Fruit fly (Drosophila melanogaster) whole organism, embryonic: Measurements from ENCODE around the gene sle.
A peak's percentile ranks its signal among the peaks of the same experiment; 100 is the strongest.

Experiments used
- CG10321 ChIP-seq: fragments of 200-800 bp; sonication (Bioruptor generic); IDR thresholded peaks from 2 replicates; pipeline ENCODE4 v1.3.6; 2022; ENCODE audit warnings: missing biosample characterization, missing genetic modification characterization
- CG10431 ChIP-seq: fragments of 200-800 bp; sonication (Bioruptor generic); optimal IDR thresholded peaks from 3 replicates; lab custom pipeline; 2018; ENCODE audit warnings: missing biosample characterization, mild to moderate bottlenecking, missing genetic modification characterization
- CG12071 ChIP-seq: fragments of 200-800 bp; sonication (Bioruptor generic); optimal IDR thresholded peaks from 3 replicates; lab custom pipeline; 2018; ENCODE audit warnings: missing biosample characterization, mild to moderate bottlenecking, missing genetic modification characterization
- CG14014 ChIP-seq: fragments of 200-800 bp; sonication (Bioruptor generic); IDR thresholded peaks from 2 replicates; pipeline ENCODE4 v1.3.6; 2022; ENCODE audit warnings: missing biosample characterization, missing genetic modification characterization
- CG15073 ChIP-seq: fragments of 200-800 bp; sonication (Bioruptor generic); optimal IDR thresholded peaks from 2 replicates; lab custom pipeline; 2016; ENCODE audit warnings: missing biosample characterization, missing genetic modification characterization
- CG18011 ChIP-seq: fragments of 200-800 bp; sonication (Bioruptor generic); optimal IDR thresholded peaks from 2 replicates; lab custom pipeline; 2017; ENCODE audit warnings: missing biosample characterization, missing genetic modification characterization, mild to moderate bottlenecking, moderate library complexity, missing genotype
- CG2116 ChIP-seq: fragments of 200-800 bp; sonication (Bioruptor generic); optimal IDR thresholded peaks from 3 replicates; lab custom pipeline; 2018; ENCODE audit warnings: missing biosample characterization, mild to moderate bottlenecking, missing genetic modification characterization
- CG2199 ChIP-seq: fragments of 200-800 bp; sonication (Bioruptor generic); IDR thresholded peaks from 3 replicates; pipeline ENCODE4 v1.3.6; 2022; ENCODE audit warnings: missing biosample characterization, missing genetic modification characterization
- CG30020 ChIP-seq: fragments of 200-800 bp; optimal IDR thresholded peaks from 2 replicates; lab custom pipeline; 2019; ENCODE audit warnings: missing biosample characterization, mild to moderate bottlenecking, missing genetic modification characterization, moderate library complexity
- CG4360 ChIP-seq: fragments of 200-800 bp; sonication (Bioruptor generic); IDR thresholded peaks from 2 replicates; pipeline ENCODE4 v1.3.6; 2022; ENCODE audit warnings: missing biosample characterization, missing genetic modification characterization
- CG5953 ChIP-seq: fragments of 200-800 bp; sonication (Bioruptor generic); IDR thresholded peaks from 2 replicates; pipeline ENCODE4 v1.3.6; 2022; ENCODE audit warnings: missing biosample characterization, missing genetic modification characterization
- CG6683 ChIP-seq: fragments of 200-800 bp; sonication (Bioruptor generic); optimal IDR thresholded peaks from 2 replicates; lab custom pipeline; 2017; ENCODE audit warnings: missing biosample characterization, mild to moderate bottlenecking, missing genetic modification characterization, missing genetic modification reagents
- CG6854 ChIP-seq: fragments of 200-800 bp; sonication (Bioruptor generic); optimal IDR thresholded peaks from 3 replicates; lab custom pipeline; 2017; ENCODE audit warnings: missing biosample characterization, mild to moderate bottlenecking, missing genetic modification characterization
- CG7987 ChIP-seq: fragments of 200-800 bp; sonication (Bioruptor generic); optimal IDR thresholded peaks from 2 replicates; lab custom pipeline; 2018; ENCODE audit warnings: missing biosample characterization, mild to moderate bottlenecking, missing genetic modification characterization, moderate library complexity
- CG9727 ChIP-seq: fragments of 200-800 bp; sonication (Bioruptor generic); optimal IDR thresholded peaks from 3 replicates; lab custom pipeline; 2017; ENCODE audit warnings: missing biosample characterization, mild to moderate bottlenecking, missing genetic modification characterization
- CG9932 ChIP-seq: fragments of 200-800 bp; sonication (Bioruptor generic); IDR thresholded peaks from 2 replicates; pipeline ENCODE4 v1.3.6; 2022; ENCODE audit warnings: missing biosample characterization, missing genetic modification characterization
- Dad ChIP-seq: fragments of 200-800 bp; sonication (Bioruptor generic); optimal IDR thresholded peaks from 3 replicates; lab custom pipeline; 2016; ENCODE audit warnings: missing biosample characterization, missing genetic modification characterization
- Deaf1 ChIP-seq: fragments of 200-800 bp; optimal IDR thresholded peaks from 3 replicates; lab custom pipeline; 2019; ENCODE audit warnings: missing biosample characterization, mild to moderate bottlenecking, missing genetic modification characterization, moderate library complexity
- Dp ChIP-seq: fragments of 200-800 bp; sonication (Bioruptor generic); optimal IDR thresholded peaks from 2 replicates; lab custom pipeline; 2018; ENCODE audit warnings: missing biosample characterization, mild to moderate bottlenecking, missing genetic modification characterization, moderate library complexity
- Ets65A ChIP-seq: fragments of 200-800 bp; sonication (Bioruptor generic); peaks from one replicate; lab custom pipeline; 2016; ENCODE audit warnings: missing biosample characterization, missing genetic modification characterization
- Hr3 ChIP-seq: fragments of 200-800 bp; sonication (Bioruptor generic); optimal IDR thresholded peaks from 3 replicates; lab custom pipeline; 2016; ENCODE audit warnings: missing biosample characterization, missing genetic modification characterization
- Med ChIP-seq: fragments of 200-800 bp; sonication (Bioruptor generic); peaks from one replicate; lab custom pipeline; 2016; ENCODE audit warnings: missing biosample characterization, missing genetic modification characterization, mild to moderate bottlenecking, inconsistent platforms, moderate library complexity
- Nf-YB ChIP-seq: fragments of 200-800 bp; sonication (Bioruptor generic); optimal IDR thresholded peaks from 3 replicates; lab custom pipeline; 2019; ENCODE audit warnings: missing biosample characterization, mild to moderate bottlenecking, missing genetic modification characterization, moderate library complexity
- Nf-YC ChIP-seq: fragments of 200-800 bp; optimal IDR thresholded peaks from 3 replicates; lab custom pipeline; 2019; ENCODE audit warnings: missing biosample characterization, mild to moderate bottlenecking, missing genetic modification characterization, moderate library complexity
- PHDP ChIP-seq: fragments of 200-800 bp; sonication (Bioruptor generic); optimal IDR thresholded peaks from 3 replicates; lab custom pipeline; 2018; ENCODE audit warnings: missing biosample characterization, mild to moderate bottlenecking, missing genetic modification characterization, moderate library complexity
- YL-1 ChIP-seq: fragments of 200-800 bp; sonication (Bioruptor generic); optimal IDR thresholded peaks from 3 replicates; lab custom pipeline; 2017; ENCODE audit warnings: missing biosample characterization, mild to moderate bottlenecking, missing genetic modification characterization
- amos ChIP-seq: fragments of 200-800 bp; sonication (Bioruptor generic); IDR thresholded peaks from 2 replicates; pipeline ENCODE4 v1.3.6; 2022; ENCODE audit warnings: missing biosample characterization, missing genetic modification characterization; ENCODE audit not compliant: partially characterized antibody
- aop ChIP-seq: fragments of 200-800 bp; sonication (Bioruptor generic); IDR thresholded peaks from 2 replicates; pipeline ENCODE4 v1.3.6; 2022; ENCODE audit warnings: missing biosample characterization, missing genetic modification characterization
- ap ChIP-seq: fragments of 200-800 bp; sonication (Bioruptor generic); IDR thresholded peaks from 2 replicates; pipeline ENCODE4 v1.3.6; 2022; ENCODE audit warnings: missing biosample characterization, missing genetic modification characterization
- bsh ChIP-seq, 2 experiments: fragments of 200-800 bp; sonication (Bioruptor generic); optimal IDR thresholded peaks; 2 replicates each; lab custom pipeline; 2017 to 2018; ENCODE audit warnings: mild to moderate bottlenecking in 2 of 2, missing biosample characterization in 2 of 2, missing genetic modification characterization in 2 of 2, moderate library complexity in 1 of 2
- cad ChIP-seq: fragments of >200 bp; optimal IDR thresholded peaks from 2 replicates; lab custom pipeline; 2017; ENCODE audit warnings: missing biosample characterization, missing genetic modification characterization
- cg ChIP-seq: fragments of 200-800 bp; sonication (Bioruptor generic); optimal IDR thresholded peaks from 3 replicates; lab custom pipeline; 2019; ENCODE audit warnings: missing biosample characterization, mild to moderate bottlenecking, missing genetic modification characterization, moderate library complexity
- chif ChIP-seq, 2 experiments: fragments of 200-800 bp; sonication (Bioruptor generic); optimal IDR thresholded peaks; 3 replicates each; lab custom pipeline; 2016; ENCODE audit warnings: missing biosample characterization in 2 of 2, missing genetic modification characterization in 2 of 2
- crc ChIP-seq: fragments of 200-800 bp; sonication (Bioruptor generic); optimal IDR thresholded peaks from 2 replicates; lab custom pipeline; 2016; ENCODE audit warnings: missing biosample characterization, missing genetic modification characterization
- ewg ChIP-seq: fragments of 200-800 bp; sonication (Bioruptor generic); optimal IDR thresholded peaks from 3 replicates; lab custom pipeline; 2017; ENCODE audit warnings: mild to moderate bottlenecking, missing biosample characterization, missing genetic modification reagents, missing genetic modification characterization
- insv ChIP-seq, 2 experiments: fragments of 200-800 bp; sonication (Bioruptor generic); optimal IDR thresholded peaks; 3 replicates each; lab custom pipeline; 2016 to 2018; ENCODE audit warnings: missing biosample characterization in 2 of 2, missing genetic modification characterization in 2 of 2
- inv ChIP-seq: fragments of 200-800 bp; sonication (Bioruptor generic); IDR thresholded peaks from 2 replicates; pipeline ENCODE4 v1.3.6; 2022; ENCODE audit warnings: missing biosample characterization, missing genetic modification characterization; ENCODE audit not compliant: partially characterized antibody
- kah ChIP-seq: fragments of 200-800 bp; sonication (Bioruptor generic); optimal IDR thresholded peaks from 2 replicates; lab custom pipeline; 2018; ENCODE audit warnings: missing biosample characterization, mild to moderate bottlenecking, missing genetic modification characterization
- ken ChIP-seq: fragments of 200-800 bp; sonication (Bioruptor generic); IDR thresholded peaks from 3 replicates; pipeline ENCODE4 v1.3.6; 2022; ENCODE audit warnings: missing biosample characterization, missing genetic modification characterization
- kni ChIP-seq: fragments of 200-800 bp; sonication (Bioruptor generic); optimal IDR thresholded peaks from 3 replicates; lab custom pipeline; 2017; ENCODE audit warnings: mild to moderate bottlenecking, missing biosample characterization, missing genetic modification reagents, missing genetic modification characterization
- odd ChIP-seq: fragments of 200-800 bp; sonication (Bioruptor generic); optimal IDR thresholded peaks from 2 replicates; lab custom pipeline; 2017; ENCODE audit warnings: missing biosample characterization, mild to moderate bottlenecking, missing genetic modification characterization
- pita ChIP-seq: fragments of 200-800 bp; sonication (Bioruptor generic); optimal IDR thresholded peaks from 2 replicates; lab custom pipeline; 2017; ENCODE audit warnings: missing biosample characterization, mild to moderate bottlenecking, missing genetic modification characterization
- prd ChIP-seq, 3 experiments: fragments of >200 bp in 2 of 3; fragments of 200-800 bp in 1 of 3; sonication (Bioruptor generic) in 1 of 3; optimal IDR thresholded peaks in 2 of 3; IDR thresholded peaks in 1 of 3; 2 replicates in 2 of 3; 3 replicates in 1 of 3; pipeline versions ENCODE4 v1.3.6 to Lab custom; 2017 to 2022; ENCODE audit warnings: missing biosample characterization in 1 of 3, missing genetic modification characterization in 1 of 3
- row ChIP-seq: fragments of 200-800 bp; sonication (Bioruptor generic); IDR thresholded peaks from 3 replicates; pipeline ENCODE4 v1.3.6; 2022; ENCODE audit warnings: missing biosample characterization, missing genetic modification characterization
- sc ChIP-seq, 3 experiments: fragments of >200 bp in 2 of 3; fragments of 200-800 bp in 1 of 3; sonication (Bioruptor generic) in 1 of 3; optimal IDR thresholded peaks; 2 replicates in 2 of 3; 3 replicates in 1 of 3; lab custom pipeline; 2017; ENCODE audit warnings: mild to moderate bottlenecking in 1 of 3, missing biosample characterization in 1 of 3, missing genetic modification characterization in 1 of 3, missing genetic modification reagents in 1 of 3
- seq ChIP-seq: fragments of 200-800 bp; sonication (Bioruptor generic); IDR thresholded peaks from 2 replicates; pipeline ENCODE4 v1.3.6; 2022; ENCODE audit warnings: missing biosample characterization, missing genetic modification characterization
- sqz ChIP-seq: fragments of 200-800 bp; sonication (Bioruptor generic); optimal IDR thresholded peaks from 3 replicates; lab custom pipeline; 2018; ENCODE audit warnings: missing biosample characterization, mild to moderate bottlenecking, missing genetic modification characterization
- tup ChIP-seq: fragments of 200-800 bp; sonication (Bioruptor generic); optimal IDR thresholded peaks from 2 replicates; lab custom pipeline; 2016; ENCODE audit warnings: missing biosample characterization, mild to moderate bottlenecking, missing genetic modification characterization, moderate library complexity
- wek ChIP-seq: fragments of 200-800 bp; sonication (Bioruptor generic); optimal IDR thresholded peaks from 3 replicates; lab custom pipeline; 2018; ENCODE audit warnings: missing biosample characterization, mild to moderate bottlenecking, missing genetic modification characterization, moderate library complexity

The sle gene

dm6 chr3R:10357364-10357676, 24.4 kb downstream of the sle start (continued):
- TF ChIP-seq wek (GFP tag; lab: Kevin White, UChicago), result no peak
- no peak for TF ChIP-seq kah
- TF ChIP-seq aop (GFP tag; lab: Robert Waterston, UW), result no peak
- no peak for TF ChIP-seq cad (GFP tag; lab: Kevin White, UChicago)
- peak; percentile 43 for TF ChIP-seq kni
- no peak for TF ChIP-seq Dad
- peak in 1 of 2 experiments; percentile 34 for TF ChIP-seq insv (GFP tag; optimal IDR thresholded peaks at IDR 0.05; lab: Kevin White, UChicago)
- peak; percentile 47 for TF ChIP-seq sqz (GFP tag; lab: Kevin White, UChicago)
- TF ChIP-seq Dp (GFP tag; lab: Kevin White, UChicago), result peak; percentile 5
- no peak for TF ChIP-seq sc (optimal IDR thresholded peaks at IDR 0.05; lab: Kevin White, UChicago)
- no peak for TF ChIP-seq sc (GFP tag; optimal IDR thresholded peaks at IDR 0.05; lab: Kevin White, UChicago)
- 0 out of 3 replicates have a peak, but pooled peaks have one; percentile 81 for TF ChIP-seq CG2199 (GFP tag; lab: Robert Waterston, UW)
- peak; percentile 94 for TF ChIP-seq CG10431
- no peak for TF ChIP-seq inv (GFP tag; lab: Robert Waterston, UW)
- TF ChIP-seq CG4360 (GFP tag; lab: Robert Waterston, UW), result peak; percentile 99
- no peak for TF ChIP-seq CG2116 (GFP tag; lab: Kevin White, UChicago)
- no peak for TF ChIP-seq tup
- peak; percentile 52 for TF ChIP-seq cg
- TF ChIP-seq chif (GFP tag; optimal IDR thresholded peaks at IDR 0.05; lab: Kevin White, UChicago), result no peak
- no peak for TF ChIP-seq row (GFP tag; lab: Robert Waterston, UW)
- no peak for TF ChIP-seq CG12071 (GFP tag; lab: Kevin White, UChicago)

DNA sequence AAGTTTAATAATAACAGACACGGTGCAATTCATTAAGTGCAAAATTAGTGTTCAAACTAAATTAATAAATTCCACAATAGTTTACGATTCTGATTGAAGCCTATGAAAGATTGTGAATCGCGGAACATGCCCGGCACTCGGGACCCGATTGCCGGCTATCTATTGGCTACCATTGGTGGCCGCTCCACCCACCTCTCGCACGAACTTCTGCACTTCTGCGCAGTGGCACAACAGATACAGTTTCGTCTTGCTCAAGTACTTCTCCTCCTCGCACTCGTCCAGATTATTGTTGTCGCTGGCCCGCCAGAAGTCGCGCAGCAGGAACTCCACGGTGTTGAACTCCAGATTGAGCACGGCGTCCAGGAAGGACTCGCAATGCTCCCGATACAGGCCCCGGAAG, 31.4 kb downstream of the sle start:
- TF ChIP-seq CG5953 (GFP tag; lab: Robert Waterston, UW) (no peak), PHDP (no peak), Nf-YB (GFP tag; lab: Kevin White, UChicago) (peak; percentile 83), CG6854 (GFP tag; lab: Kevin White, UChicago) (no peak), pita (GFP tag; lab: Kevin White, UChicago) (no peak), crc (GFP tag; lab: Kevin White, UChicago) (no peak), CG14014 (GFP tag; lab: Robert Waterston, UW) (0 out of 2 replicates have a peak, but pooled peaks have one; percentile 8), Deaf1 (peak; percentile 84), odd (no peak), ewg (GFP tag; lab: Kevin White, UChicago) (peak; percentile 66), CG2116 (GFP tag; lab: Kevin White, UChicago) (no peak), Nf-YC (peak; percentile 88)

DNA sequence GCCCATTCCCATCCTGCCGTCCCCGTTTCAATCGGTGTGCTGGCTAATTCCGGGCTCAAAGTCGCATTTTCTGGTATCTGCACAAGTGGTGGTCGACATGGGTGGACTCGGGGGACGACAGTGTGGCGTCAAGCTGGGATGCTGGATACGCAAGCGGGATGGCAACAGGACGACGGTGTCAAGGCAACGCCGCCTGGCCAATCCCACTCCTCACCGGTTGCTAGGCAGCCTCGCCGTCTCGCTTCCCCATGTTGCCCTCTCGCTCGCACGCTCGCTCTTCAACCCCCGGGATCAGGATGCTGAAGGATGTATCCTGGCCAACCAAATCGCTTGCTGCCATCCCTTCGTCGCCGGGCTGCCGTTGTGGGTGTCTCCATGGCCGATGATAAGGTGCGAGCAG, 35.3 kb downstream of the sle start:
- TF ChIP-seq CG30020 (tag; lab: Kevin White, UChicago) (no peak), ken (GFP tag; lab: Robert Waterston, UW) (no peak), amos (no peak), CG9932 (GFP tag; lab: Robert Waterston, UW) (no peak), Ets65A (peak; percentile 27), seq (peak; percentile 96), CG10321 (GFP tag; lab: Robert Waterston, UW) (peak; percentile 95), CG7987 (GFP tag; lab: Kevin White, UChicago) (no peak), bsh (GFP tag; optimal IDR thresholded peaks at IDR 0.05; lab: Kevin White, UChicago) (no peak), prd (optimal IDR thresholded peaks at IDR 0.05; lab: Kevin White, UChicago) (no peak), prd (GFP tag; IDR thresholded peaks at IDR 0.05; lab: Robert Waterston, UW) (0 out of 3 replicates have a peak, but pooled peaks have one; percentile 3), ap (GFP tag; lab: Robert Waterston, UW) (no peak), CG9727 (GFP tag; lab: Kevin White, UChicago) (peak; percentile 42), Med (GFP tag; lab: Kevin White, UChicago) (peak; percentile 31), CG6683 (GFP tag; lab: Kevin White, UChicago) (no peak), Hr3 (GFP tag; lab: Kevin White, UChicago) (no peak), CG15073 (GFP tag; lab: Kevin White, UChicago) (peak; percentile 87), Nf-YB (GFP tag; lab: Kevin White, UChicago) (peak; percentile 98), CG18011 (GFP tag; lab: Kevin White, UChicago) (no peak), YL-1 (no peak)
